Worm (Caenorhabditis elegans): ENCODE data around the gene clec-51.

Gene clec-51

ce11 chrIV:8183313-8183712, 19.7 kb upstream of the clec-51 start (continued):
- TF ChIP-seq hmg-1.2 (GFP tag; IDR thresholded peaks at IDR 0.05), result peak; percentile 42; the same call in 1 of the 2 replicates
- TF ChIP-seq dox-1 (GFP tag; IDR thresholded peaks at IDR 0.05), result no peak
- TF ChIP-seq K12H6.12 (tag; optimal IDR thresholded peaks at IDR 0.05), result peak; percentile 12
- no peak for TF ChIP-seq D2030.7 (GFP tag; IDR thresholded peaks at IDR 0.05)
- no peak for TF ChIP-seq nhr-80 (tag; optimal IDR thresholded peaks at IDR 0.05)
- no peak for TF ChIP-seq ztf-22 (GFP tag; optimal IDR thresholded peaks at IDR 0.05)
- TF ChIP-seq chd-7 (tag; optimal IDR thresholded peaks at IDR 0.05), result peak; percentile 15
- TF ChIP-seq lsy-27 (tag; optimal IDR thresholded peaks at IDR 0.05; ENCODE audit: borderline replicate concordance, insufficient read depth), result no peak
- no peak for TF ChIP-seq F49E8.2 (tag; optimal IDR thresholded peaks at IDR 0.05; ENCODE audit: insufficient read depth)

ce11 chrIV:8182566-8182965, 19.0 kb upstream of the clec-51 start:
- no peak for TF ChIP-seq bed-2 (GFP tag; IDR thresholded peaks at IDR 0.05)

ce11 chrIV:8181404-8181803, 17.8 kb upstream of the clec-51 start:
- no peak for TF ChIP-seq tbp1 (GFP tag; optimal IDR thresholded peaks at IDR 0.05)
- TF ChIP-seq bed-2 (GFP tag; IDR thresholded peaks at IDR 0.05), result no peak
- TF ChIP-seq ama-1 (optimal IDR thresholded peaks at IDR 0.05), result no peak
- TF ChIP-seq ama-1 (GFP tag; optimal IDR thresholded peaks at IDR 0.05), result no peak
- TF ChIP-seq F37B4.10 (GFP tag; IDR thresholded peaks at IDR 0.05), result no peak

- no peak for TF ChIP-seq let-526 (GFP tag; IDR thresholded peaks at IDR 0.05)
- TF ChIP-seq ztf-3 (GFP tag; optimal IDR thresholded peaks at IDR 0.05), result no peak
- TF ChIP-seq snpc-4 (GFP tag; optimal IDR thresholded peaks at IDR 0.05), result no peak
- TF ChIP-seq snpc-4 (tag; optimal IDR thresholded peaks at IDR 0.05), result no peak
- TF ChIP-seq lin-26 (GFP tag; IDR thresholded peaks at IDR 0.05), result no peak
- no peak for TF ChIP-seq let-607 (tag; optimal IDR thresholded peaks at IDR 0.05)
- no peak for TF ChIP-seq ceh-91 (GFP tag; IDR thresholded peaks at IDR 0.05)
- TF ChIP-seq attf-3 (GFP tag; conservative IDR thresholded peaks at IDR 0.05), result no peak
- no peak for TF ChIP-seq Y53F4B.3 (GFP tag; IDR thresholded peaks at IDR 0.05)
- no peak for TF ChIP-seq atf-7 (tag; optimal IDR thresholded peaks at IDR 0.05)
- TF ChIP-seq attf-5 (GFP tag; optimal IDR thresholded peaks at IDR 0.05), result no peak
- no peak for TF ChIP-seq madf-8 (GFP tag; conservative IDR thresholded peaks at IDR 0.05)
- no peak for TF ChIP-seq ama-1 (optimal IDR thresholded peaks at IDR 0.05)
- no peak for TF ChIP-seq ama-1 (GFP tag; optimal IDR thresholded peaks at IDR 0.05)
- TF ChIP-seq die-1 (tag; optimal IDR thresholded peaks at IDR 0.05), result no peak
- no peak for TF ChIP-seq K11D2.4 (GFP tag; IDR thresholded peaks at IDR 0.05)
- no peak for TF ChIP-seq T26A5.8 (tag; optimal IDR thresholded peaks at IDR 0.05)
These were observed 12.3 kb upstream of the clec-51 start, which contains the start of gene pct-1 for ce11 chrIV:8175686-8176532. Gene pct-1 (plus strand): TSS chrIV:8176482.

- TF ChIP-seq ets-4 (GFP tag; optimal IDR thresholded peaks at IDR 0.05), result peak; percentile 23
- TF ChIP-seq zim-3 (tag; optimal IDR thresholded peaks at IDR 0.05), result no peak
- TF ChIP-seq lin-35 (GFP tag; optimal IDR thresholded peaks at IDR 0.05), result no peak
- peak; percentile 91 for TF ChIP-seq nhr-80 (tag; optimal IDR thresholded peaks at IDR 0.05)
These were observed 11.2 kb upstream of the clec-51 start for ce11 chrIV:8174792-8175191.
